Worm (Caenorhabditis elegans) whole organism, early embryonic: ENCODE measurements around the gene npp-8.

Experiments used
- B0310.2 ChIP-seq: sonication (generic microtip); optimal IDR thresholded peaks from 2 replicates; lab custom pipeline; 2016; ENCODE audit warnings: mild to moderate bottlenecking, missing genetic modification characterization, missing compliant biosample characterization
- F13C5.2 ChIP-seq: sonication (generic microtip); optimal IDR thresholded peaks from 2 replicates; lab custom pipeline; 2017; ENCODE audit warnings: mild to moderate bottlenecking, missing genetic modification characterization, inconsistent platforms, missing compliant biosample characterization
- aly-1 ChIP-seq: sonication (generic microtip); optimal IDR thresholded peaks from 2 replicates; lab custom pipeline; 2016; ENCODE audit warnings: missing genetic modification characterization, missing compliant biosample characterization
- ama-1 ChIP-seq: fragments of 150-350 bp; optimal IDR thresholded peaks from 2 replicates; lab custom pipeline; 2014
- ceh-13 ChIP-seq: fragments of 200-800 bp; sonication (Bioruptor generic); optimal IDR thresholded peaks from 2 replicates; lab custom pipeline; 2018; ENCODE audit warnings: mild to moderate bottlenecking, missing genetic modification characterization, missing compliant biosample characterization
- ceh-36 ChIP-seq: sonication (generic microtip); optimal IDR thresholded peaks from 2 replicates; lab custom pipeline; 2016; ENCODE audit warnings: missing genetic modification characterization, inconsistent platforms, missing compliant biosample characterization
- ets-7 ChIP-seq: sonication (generic microtip); optimal IDR thresholded peaks from 2 replicates; lab custom pipeline; 2016; ENCODE audit warnings: missing genotype, missing genetic modification characterization, missing compliant biosample characterization
- flt-1 ChIP-seq: fragments of 200-800 bp; sonication (Bioruptor generic); IDR thresholded peaks from 2 replicates; pipeline ENCODE4 v1.3.6; 2022; ENCODE audit warnings: missing genetic modification characterization, missing compliant biosample characterization
- hmbx-1 ChIP-seq: sonication (generic microtip); optimal IDR thresholded peaks from 2 replicates; lab custom pipeline; 2016; ENCODE audit warnings: mild to moderate bottlenecking, missing genetic modification characterization, missing compliant biosample characterization
- hmg-4 ChIP-seq: fragments of 200-800 bp; sonication (Bioruptor generic); optimal IDR thresholded peaks from 2 replicates; lab custom pipeline; 2018; ENCODE audit warnings: mild to moderate bottlenecking, missing genetic modification characterization, missing compliant biosample characterization
- hnd-1 ChIP-seq: sonication (generic microtip); optimal IDR thresholded peaks from 2 replicates; lab custom pipeline; 2016; ENCODE audit warnings: missing genetic modification characterization, missing compliant biosample characterization
- pes-1 ChIP-seq: fragments of 200-800 bp; sonication (Bioruptor generic); IDR thresholded peaks from 2 replicates; pipeline ENCODE4 v1.3.6; 2022; ENCODE audit warnings: missing genetic modification reagents, missing genetic modification characterization, missing compliant biosample characterization
- scrt-1 ChIP-seq: fragments of 200-800 bp; sonication (Bioruptor generic); IDR thresholded peaks from 2 replicates; pipeline ENCODE4 v1.3.6; 2022; ENCODE audit warnings: missing genetic modification characterization, missing compliant biosample characterization
- sea-1 ChIP-seq: fragments of 200-800 bp; sonication (Bioruptor generic); conservative IDR thresholded peaks from 2 replicates; pipeline ENCODE4 v1.3.6; 2022; ENCODE audit warnings: missing genetic modification characterization, missing compliant biosample characterization
- tbx-11 ChIP-seq: fragments of 200-800 bp; sonication (Bioruptor generic); IDR thresholded peaks from 2 replicates; pipeline ENCODE4 v1.3.6; 2022; ENCODE audit warnings: missing genetic modification characterization, missing compliant biosample characterization
- tbx-37 ChIP-seq: fragments of 200-800 bp; sonication (Bioruptor generic); conservative IDR thresholded peaks from 2 replicates; pipeline ENCODE4 v1.3.6; 2022; ENCODE audit warnings: missing genetic modification reagents, missing genetic modification characterization, missing compliant biosample characterization
- tra-4 ChIP-seq: sonication (generic microtip); optimal IDR thresholded peaks from 2 replicates; lab custom pipeline; 2017; ENCODE audit warnings: missing genetic modification characterization, missing compliant biosample characterization

Gene npp-8

ce11 chrIV:1602936-1603457 lies 7.4 kb upstream of the npp-8 start:
- TF ChIP-seq tbx-37 (GFP tag; lab: Robert Waterston, UW) (no peak), flt-1 (no peak), F13C5.2 (tag; lab: Kevin White, UChicago) (no peak), ceh-36 (tag; lab: Kevin White, UChicago) (no peak), B0310.2 (no peak), ets-7 (tag; lab: Kevin White, UChicago) (no peak), aly-1 (tag; lab: Kevin White, UChicago) (no peak), hmbx-1 (tag; lab: Kevin White, UChicago) (no peak), tbx-11 (no peak), pes-1 (GFP tag; lab: Robert Waterston, UW) (no peak), hmg-4 (GFP tag; lab: Kevin White, UChicago) (no peak), hnd-1 (tag; lab: Kevin White, UChicago) (no peak), tra-4 (no peak), sea-1 (GFP tag; lab: Robert Waterston, UW) (no peak), ama-1 (lab: Kevin White, UChicago) (no peak), ceh-13 (no peak), scrt-1 (GFP tag; lab: Robert Waterston, UW) (no peak)

ce11 chrIV:1601357-1601756 lies 5.7 kb upstream of the npp-8 start, which contains the start of gene set-23:
Gene set-23, plus strand, starts transcription at chrIV:1601657.
- TF ChIP-seq ets-7 (tag; lab: Kevin White, UChicago) (no peak), scrt-1 (GFP tag; lab: Robert Waterston, UW) (no peak), hnd-1 (tag; lab: Kevin White, UChicago) (no peak), ceh-36 (tag; lab: Kevin White, UChicago) (no peak), hmbx-1 (tag; lab: Kevin White, UChicago) (no peak), ceh-13 (no peak), B0310.2 (no peak), tra-4 (no peak), F13C5.2 (tag; lab: Kevin White, UChicago) (no peak), hmg-4 (GFP tag; lab: Kevin White, UChicago) (no peak), tbx-37 (GFP tag; lab: Robert Waterston, UW) (no peak), pes-1 (GFP tag; lab: Robert Waterston, UW) (no peak), tbx-11 (no peak)

- no peak for TF ChIP-seq F13C5.2 (tag; lab: Kevin White, UChicago)
- TF ChIP-seq ceh-13 = no peak
- TF ChIP-seq pes-1 (GFP tag; lab: Robert Waterston, UW) = no peak
- no peak for TF ChIP-seq hmbx-1 (tag; lab: Kevin White, UChicago)
- no peak for TF ChIP-seq scrt-1 (GFP tag; lab: Robert Waterston, UW)
- no peak for TF ChIP-seq B0310.2
- no peak for TF ChIP-seq tbx-11
- no peak for TF ChIP-seq ama-1 (lab: Kevin White, UChicago)
- TF ChIP-seq tra-4 = no peak
- TF ChIP-seq tbx-37 (GFP tag; lab: Robert Waterston, UW) = no peak
These were observed 5.2 kb upstream of the npp-8 start for ce11 chrIV:1600784-1601183.

ce11 chrIV:1597018-1597417 lies 1.4 kb upstream of the npp-8 start, which contains the start of gene ced-2:
Gene ced-2, plus strand, starts transcription at chrIV:1597318.
- TF ChIP-seq B0310.2 (no peak), tbx-37 (GFP tag; lab: Robert Waterston, UW) (no peak), hmbx-1 (tag; lab: Kevin White, UChicago) (no peak), tra-4 (no peak), tbx-11 (no peak), aly-1 (tag; lab: Kevin White, UChicago) (no peak), hnd-1 (tag; lab: Kevin White, UChicago) (no peak), scrt-1 (GFP tag; lab: Robert Waterston, UW) (no peak), ets-7 (tag; lab: Kevin White, UChicago) (no peak), ceh-13 (no peak), ama-1 (lab: Kevin White, UChicago) (no peak), pes-1 (GFP tag; lab: Robert Waterston, UW) (no peak), F13C5.2 (tag; lab: Kevin White, UChicago) (no peak)

- no peak for TF ChIP-seq ceh-13
- TF ChIP-seq tbx-11 = no peak
- no peak for TF ChIP-seq tra-4
- no peak for TF ChIP-seq hnd-1 (tag; lab: Kevin White, UChicago)
- no peak for TF ChIP-seq sea-1 (GFP tag; lab: Robert Waterston, UW)
- no peak for TF ChIP-seq ceh-36 (tag; lab: Kevin White, UChicago)
- no peak for TF ChIP-seq ets-7 (tag; lab: Kevin White, UChicago)
- TF ChIP-seq F13C5.2 (tag; lab: Kevin White, UChicago) = no peak
- no peak for TF ChIP-seq pes-1 (GFP tag; lab: Robert Waterston, UW)
- no peak for TF ChIP-seq ama-1 (lab: Kevin White, UChicago)
- no peak for TF ChIP-seq hmg-4 (GFP tag; lab: Kevin White, UChicago)
These were observed 18.9 kb downstream of the npp-8 start, which contains the start of gene Y41D4B.14 for ce11 chrIV:1576731-1577130. Gene Y41D4B.14, plus strand, starts transcription at chrIV:1577031.

- TF ChIP-seq ceh-13 (no peak), ets-7 (tag; lab: Kevin White, UChicago) (no peak), flt-1 (no peak), F13C5.2 (tag; lab: Kevin White, UChicago) (no peak), ceh-36 (tag; lab: Kevin White, UChicago) (no peak), pes-1 (GFP tag; lab: Robert Waterston, UW) (no peak), tra-4 (no peak), scrt-1 (GFP tag; lab: Robert Waterston, UW) (no peak), sea-1 (GFP tag; lab: Robert Waterston, UW) (no peak), hnd-1 (tag; lab: Kevin White, UChicago) (no peak), tbx-37 (GFP tag; lab: Robert Waterston, UW) (no peak), hmg-4 (GFP tag; lab: Kevin White, UChicago) (no peak), tbx-11 (no peak), hmbx-1 (tag; lab: Kevin White, UChicago) (no peak), ama-1 (lab: Kevin White, UChicago) (no peak), aly-1 (tag; lab: Kevin White, UChicago) (no peak), B0310.2 (no peak)
These were observed 28.0 kb downstream of the npp-8 start for ce11 chrIV:1567577-1567976.

- TF ChIP-seq pes-1 (GFP tag; lab: Robert Waterston, UW) (no peak), hmbx-1 (tag; lab: Kevin White, UChicago) (no peak), scrt-1 (GFP tag; lab: Robert Waterston, UW) (no peak), ceh-13 (no peak), tbx-11 (no peak)
These were observed 29.9 kb downstream of the npp-8 start for ce11 chrIV:1565725-1566124.
